Fruit fly (Drosophila melanogaster) whole organism, prepupa: ENCODE results near the gene CG11672.
A peak's percentile ranks its signal among the peaks of the same experiment; 100 is the strongest.

Source experiments
- Blimp-1 ChIP-seq: fragments of 200-800 bp; sonication (Bioruptor generic); optimal IDR thresholded peaks from 3 replicates; lab custom pipeline; 2017; ENCODE audit warnings: missing biosample characterization, missing genetic modification characterization, mild to moderate bottlenecking, moderate library complexity, missing genetic modification reagents
- CG10631 ChIP-seq: fragments of 200-800 bp; sonication (Bioruptor generic); optimal IDR thresholded peaks from 2 replicates; lab custom pipeline; 2016; ENCODE audit warnings: missing biosample characterization, missing genetic modification characterization
- CG10669 ChIP-seq: fragments of 200-800 bp; sonication (Bioruptor generic); optimal IDR thresholded peaks from 3 replicates; lab custom pipeline; 2018; ENCODE audit warnings: missing biosample characterization, mild to moderate bottlenecking, missing genetic modification characterization, moderate library complexity
- CG11902 ChIP-seq: fragments of 200-800 bp; sonication (Bioruptor generic); optimal IDR thresholded peaks from 3 replicates; lab custom pipeline; 2016; ENCODE audit warnings: missing biosample characterization, missing genetic modification characterization
- CG3032 ChIP-seq: fragments of 200-800 bp; optimal IDR thresholded peaks from 2 replicates; lab custom pipeline; 2019; ENCODE audit warnings: missing biosample characterization, mild to moderate bottlenecking, missing genetic modification characterization, moderate library complexity
- CG31627 ChIP-seq: fragments of 200-800 bp; sonication (Bioruptor generic); optimal IDR thresholded peaks from 3 replicates; lab custom pipeline; 2016; ENCODE audit warnings: missing biosample characterization, missing genetic modification characterization
- CG34406 ChIP-seq: fragments of 200-800 bp; sonication (Bioruptor generic); optimal IDR thresholded peaks from 3 replicates; lab custom pipeline; 2016; ENCODE audit warnings: missing biosample characterization, missing genetic modification characterization
- CG3919 ChIP-seq: fragments of 200-800 bp; sonication (Bioruptor generic); optimal IDR thresholded peaks from 3 replicates; lab custom pipeline; 2016; ENCODE audit warnings: missing biosample characterization, missing genetic modification characterization
- CG4318 ChIP-seq: fragments of 200-800 bp; sonication (Bioruptor generic); optimal IDR thresholded peaks from 3 replicates; lab custom pipeline; 2017; ENCODE audit warnings: missing biosample characterization, mild to moderate bottlenecking, missing genetic modification characterization
- CG6163 ChIP-seq: fragments of 200-800 bp; sonication (Bioruptor generic); IDR thresholded peaks from 3 replicates; pipeline ENCODE4 v1.3.6; 2022; ENCODE audit warnings: missing biosample characterization, missing genetic modification characterization
- CG6276 ChIP-seq: fragments of 200-800 bp; sonication (Bioruptor generic); optimal IDR thresholded peaks from 2 replicates; lab custom pipeline; 2017; ENCODE audit warnings: missing biosample characterization, mild to moderate bottlenecking, missing genetic modification characterization
- CG6808 ChIP-seq: fragments of 200-800 bp; sonication (Bioruptor generic); optimal IDR thresholded peaks from 3 replicates; lab custom pipeline; 2017; ENCODE audit warnings: missing biosample characterization, missing genetic modification characterization, mild to moderate bottlenecking, moderate library complexity, missing genetic modification reagents
- CG6854 ChIP-seq: fragments of 200-800 bp; sonication (Bioruptor generic); optimal IDR thresholded peaks from 2 replicates; lab custom pipeline; 2017; ENCODE audit warnings: missing biosample characterization, mild to moderate bottlenecking, missing genetic modification characterization
- CG8632 ChIP-seq: fragments of 200-800 bp; sonication (Bioruptor generic); optimal IDR thresholded peaks from 3 replicates; lab custom pipeline; 2016; ENCODE audit warnings: missing biosample characterization, missing genetic modification characterization
- CG9139 ChIP-seq: fragments of 200-800 bp; sonication (Bioruptor generic); optimal IDR thresholded peaks from 3 replicates; lab custom pipeline; 2017; ENCODE audit warnings: missing biosample characterization, mild to moderate bottlenecking, missing genetic modification characterization
- Eip78C ChIP-seq: fragments of 200-800 bp; sonication (Bioruptor generic); peaks from one replicate; lab custom pipeline; 2016; ENCODE audit warnings: missing biosample characterization, missing genetic modification characterization
- Eip93F ChIP-seq: fragments of 200-800 bp; sonication (Bioruptor generic); optimal IDR thresholded peaks from 2 replicates; lab custom pipeline; 2016; ENCODE audit warnings: missing biosample characterization, mild to moderate bottlenecking, missing genetic modification characterization
- Ets21C ChIP-seq: fragments of 200-800 bp; sonication (Bioruptor generic); optimal IDR thresholded peaks from 3 replicates; lab custom pipeline; 2016; ENCODE audit warnings: missing biosample characterization, missing genetic modification characterization
- Gug ChIP-seq: fragments of 200-800 bp; sonication (Bioruptor generic); IDR thresholded peaks from 2 replicates; pipeline ENCODE4 v1.3.6; 2022; ENCODE audit warnings: missing biosample characterization, missing genetic modification characterization
- Hr38 ChIP-seq: sonication (Bioruptor generic); optimal IDR thresholded peaks from 2 replicates; lab custom pipeline; 2016; ENCODE audit warnings: missing biosample characterization, missing genetic modification characterization
- Hr4 ChIP-seq: fragments of 200-800 bp; sonication (Bioruptor generic); optimal IDR thresholded peaks from 3 replicates; lab custom pipeline; 2016; ENCODE audit warnings: missing biosample characterization, missing genetic modification characterization
- Lpt ChIP-seq: fragments of 200-800 bp; sonication (Bioruptor generic); optimal IDR thresholded peaks from 3 replicates; lab custom pipeline; 2016; ENCODE audit warnings: missing biosample characterization, missing genetic modification characterization
- Met ChIP-seq: fragments of 200-800 bp; sonication (Bioruptor generic); optimal IDR thresholded peaks from 3 replicates; lab custom pipeline; 2016; ENCODE audit warnings: missing biosample characterization, missing genetic modification characterization
- OdsH ChIP-seq: fragments of 200-800 bp; sonication (Bioruptor generic); optimal IDR thresholded peaks from 3 replicates; lab custom pipeline; 2016; ENCODE audit warnings: missing biosample characterization, missing genetic modification characterization
- achi ChIP-seq: fragments of 200-800 bp; sonication (Bioruptor generic); optimal IDR thresholded peaks from 3 replicates; lab custom pipeline; 2016; ENCODE audit warnings: missing biosample characterization, missing genetic modification characterization
- acj6 ChIP-seq: fragments of 200-800 bp; sonication (Bioruptor generic); optimal IDR thresholded peaks from 3 replicates; lab custom pipeline; 2016; ENCODE audit warnings: missing biosample characterization, missing genetic modification characterization
- cyc ChIP-seq: fragments of 200-800 bp; sonication (Bioruptor generic); optimal IDR thresholded peaks from 3 replicates; lab custom pipeline; 2016; ENCODE audit warnings: missing biosample characterization, missing genetic modification characterization
- dac ChIP-seq: fragments of 200-800 bp; sonication (Bioruptor generic); optimal IDR thresholded peaks from 2 replicates; lab custom pipeline; 2017; ENCODE audit warnings: missing biosample characterization, mild to moderate bottlenecking, missing genetic modification characterization
- dsx ChIP-seq: fragments of 200-800 bp; optimal IDR thresholded peaks from 3 replicates; lab custom pipeline; 2019; ENCODE audit warnings: missing biosample characterization, mild to moderate bottlenecking, missing genetic modification characterization, moderate library complexity; ENCODE audit not compliant: poor library complexity, severe bottlenecking
- esn ChIP-seq: fragments of 200-800 bp; sonication (Bioruptor generic); optimal IDR thresholded peaks from 2 replicates; lab custom pipeline; 2016; ENCODE audit warnings: missing biosample characterization, mild to moderate bottlenecking, missing genetic modification characterization, moderate library complexity
- fd59A ChIP-seq: fragments of 200-800 bp; sonication (Bioruptor generic); optimal IDR thresholded peaks from 2 replicates; lab custom pipeline; 2017; ENCODE audit warnings: missing biosample characterization, mild to moderate bottlenecking, missing genetic modification characterization, missing genetic modification reagents
- fkh ChIP-seq: fragments of 200-800 bp; sonication (Bioruptor generic); optimal IDR thresholded peaks from 3 replicates; lab custom pipeline; 2017; ENCODE audit warnings: missing biosample characterization, mild to moderate bottlenecking, missing genetic modification characterization, moderate library complexity
- net ChIP-seq: fragments of 200-800 bp; sonication (Bioruptor generic); optimal IDR thresholded peaks from 3 replicates; lab custom pipeline; 2016; ENCODE audit warnings: missing biosample characterization, missing genetic modification characterization
- pdm3 ChIP-seq: fragments of 200-800 bp; sonication (Bioruptor generic); optimal IDR thresholded peaks from 3 replicates; lab custom pipeline; 2016; ENCODE audit warnings: missing biosample characterization, missing genetic modification characterization
- salr ChIP-seq, 2 experiments: fragments of 200-800 bp; sonication (Bioruptor generic); optimal IDR thresholded peaks; 3 replicates each; lab custom pipeline; 2016 to 2018; ENCODE audit warnings: missing biosample characterization in 2 of 2, missing genetic modification characterization in 2 of 2, mild to moderate bottlenecking in 1 of 2
- topi ChIP-seq: fragments of 200-800 bp; sonication (Bioruptor generic); optimal IDR thresholded peaks from 3 replicates; lab custom pipeline; 2016; ENCODE audit warnings: missing biosample characterization, missing genetic modification characterization
- vri ChIP-seq: fragments of 200-800 bp; sonication (Bioruptor generic); optimal IDR thresholded peaks from 3 replicates; lab custom pipeline; 2016; ENCODE audit warnings: missing biosample characterization, mild to moderate bottlenecking, missing genetic modification characterization

Gene CG11672

DNA sequence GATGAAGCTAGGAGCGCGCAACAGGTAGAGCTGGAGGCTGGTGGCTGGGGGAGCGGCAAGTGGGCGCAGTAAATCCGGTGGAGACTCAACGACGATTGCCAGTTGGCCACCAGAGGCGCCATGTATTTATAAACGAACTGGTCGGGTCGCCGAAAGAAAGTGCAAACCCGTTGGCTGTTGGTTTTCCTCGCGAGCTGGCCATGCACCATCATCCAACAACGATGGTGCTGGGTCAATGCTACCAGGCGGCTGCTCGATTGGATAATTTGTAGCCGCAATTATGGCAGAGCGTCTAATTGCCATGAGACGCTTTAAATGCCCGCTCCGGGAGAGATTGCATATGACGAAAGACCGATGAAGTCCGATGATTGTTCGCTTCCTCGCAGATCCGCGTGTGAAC, 20.3 kb upstream of the CG11672 start, which contains the start of gene CG11693:
TSS of gene CG11693 (minus strand) at position 101 of the 400 bp plus-strand sequence.
- no peak for TF ChIP-seq acj6 (GFP tag; lab: Kevin White, UChicago)
- TF ChIP-seq, all 60 proteins: peak for 0

- TF ChIP-seq Eip93F (GFP tag; lab: Kevin White, UChicago) = no peak
- peak; percentile 72 for TF ChIP-seq fkh
- TF ChIP-seq Eip78C (GFP tag; lab: Kevin White, UChicago) = peak; percentile 34
Measured at dm6 chr3R:8308515-8308959, 18.2 kb upstream of the CG11672 start, which contains the start of gene tex. tex (minus strand) TSS chr3R:8308645.

- TF ChIP-seq Lpt (GFP tag; lab: Kevin White, UChicago) (no peak), CG6808 (GFP tag; lab: Kevin White, UChicago) (no peak), CG10669 (GFP tag; lab: Kevin White, UChicago) (no peak), Hr4 (GFP tag; lab: Kevin White, UChicago) (no peak), CG34406 (GFP tag; lab: Kevin White, UChicago) (no peak), CG4318 (GFP tag; lab: Kevin White, UChicago) (no peak), esn (GFP tag; lab: Kevin White, UChicago) (no peak), cyc (GFP tag; lab: Kevin White, UChicago) (no peak), OdsH (no peak), CG31627 (no peak), Gug (GFP tag; lab: Robert Waterston, UW) (no peak), Ets21C (GFP tag; lab: Kevin White, UChicago) (no peak), CG10631 (GFP tag; lab: Kevin White, UChicago) (no peak), dsx (GFP tag; lab: Kevin White, UChicago) (no peak), vri (GFP tag; lab: Kevin White, UChicago) (no peak), pdm3 (no peak)
Measured at dm6 chr3R:8307283-8307682, 16.9 kb upstream of the CG11672 start.

- no peak for TF ChIP-seq CG3919
- TF ChIP-seq fd59A = no peak
- no peak for TF ChIP-seq CG6854 (GFP tag; lab: Kevin White, UChicago)
- TF ChIP-seq net (GFP tag; lab: Kevin White, UChicago) = no peak
- TF ChIP-seq CG9139 = no peak
- TF ChIP-seq topi = no peak
- TF ChIP-seq CG6276 = no peak
- no peak for TF ChIP-seq Met (GFP tag; lab: Kevin White, UChicago)
- no peak for TF ChIP-seq CG10669 (GFP tag; lab: Kevin White, UChicago)
- no peak for TF ChIP-seq Gug (GFP tag; lab: Robert Waterston, UW)
- TF ChIP-seq cyc (GFP tag; lab: Kevin White, UChicago) = no peak
- no peak for TF ChIP-seq CG6808 (GFP tag; lab: Kevin White, UChicago)
- no peak for TF ChIP-seq Eip78C (GFP tag; lab: Kevin White, UChicago)
- no peak for TF ChIP-seq CG11902
- TF ChIP-seq achi (GFP tag; lab: Kevin White, UChicago) = no peak
Measured at dm6 chr3R:8306927-8307261, 16.5 kb upstream of the CG11672 start.

DNA sequence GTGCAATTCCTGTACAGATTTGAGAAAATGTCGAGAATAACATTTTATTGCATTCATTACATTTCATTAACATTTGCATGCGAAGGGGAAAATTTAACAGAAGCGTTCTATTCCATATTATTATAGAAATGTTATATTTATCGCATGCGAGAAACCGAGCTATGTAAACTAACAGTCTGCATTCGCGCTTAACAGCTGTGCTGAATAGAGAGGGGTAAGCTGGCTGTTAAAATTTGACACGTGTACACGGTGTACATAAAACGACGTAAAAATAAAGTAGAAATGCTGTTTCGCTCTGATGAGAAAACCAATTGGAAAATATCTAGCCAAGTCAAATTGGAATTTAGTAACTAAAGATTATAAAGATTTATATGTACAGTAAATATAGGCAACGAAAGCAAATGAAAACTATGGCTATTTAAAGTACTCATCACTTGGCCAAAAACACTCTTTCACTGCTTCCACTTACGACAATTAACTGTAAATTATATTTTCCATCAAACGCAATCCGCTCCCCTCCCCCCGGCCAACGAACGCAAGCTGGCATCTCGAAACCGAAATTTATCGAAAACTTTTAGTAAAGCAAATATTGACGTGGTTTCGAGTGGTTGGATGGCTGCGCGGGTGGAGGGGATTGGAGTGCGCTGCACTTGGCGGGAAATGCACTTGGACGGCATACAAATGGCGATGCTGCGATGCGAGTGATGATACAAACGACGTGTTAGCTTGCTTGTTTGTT, 16.0 kb upstream of the CG11672 start:
- TF ChIP-seq salr (GFP tag; optimal IDR thresholded peaks at IDR 0.05; lab: Kevin White, UChicago) = no peak
- TF ChIP-seq fkh = peak; percentile 59
- peak; percentile 49 for TF ChIP-seq Eip78C (GFP tag; lab: Kevin White, UChicago)
- TF ChIP-seq, all 60 proteins: peak for 2

- TF ChIP-seq dac (GFP tag; lab: Kevin White, UChicago) = no peak
- no peak for TF ChIP-seq Ets21C (GFP tag; lab: Kevin White, UChicago)
- peak; percentile 31 for TF ChIP-seq cyc (GFP tag; lab: Kevin White, UChicago)
- TF ChIP-seq Eip93F (GFP tag; lab: Kevin White, UChicago) = no peak
- TF ChIP-seq Hr38 (GFP tag; lab: Kevin White, UChicago) = no peak
- TF ChIP-seq topi = peak; percentile 21
- TF ChIP-seq CG8632 (GFP tag; lab: Kevin White, UChicago) = no peak
- TF ChIP-seq CG10669 (GFP tag; lab: Kevin White, UChicago) = no peak
- TF ChIP-seq CG6163 (GFP tag; lab: Robert Waterston, UW) = no peak
- TF ChIP-seq dsx (GFP tag; lab: Kevin White, UChicago) = no peak
- TF ChIP-seq Blimp-1 (GFP tag; lab: Kevin White, UChicago) = no peak
- peak; percentile 17 for TF ChIP-seq CG3032 (tag; lab: Kevin White, UChicago)
Measured at dm6 chr3R:8305110-8305509, 14.7 kb upstream of the CG11672 start, which contains the start of gene Sgt1. Sgt1 (minus strand) TSS chr3R:8305274.
